Worm (Caenorhabditis elegans): Measurements from ENCODE around the gene pqn-41.
A peak's percentile ranks its signal among the peaks of the same experiment; 100 is the strongest.

Gene pqn-41

ce11 chrIII:1951388-1951787 lies 45.6 kb downstream of the pqn-41 start, which contains the start of gene F53A3.7 (continued):
- TF ChIP-seq hlh-11 (tag; optimal IDR thresholded peaks at IDR 0.05) (no peak), aha-1 (tag) (peak; percentile 81), nhr-11 (tag; optimal IDR thresholded peaks at IDR 0.05) (no peak), nhr-111 (GFP tag; optimal IDR thresholded peaks at IDR 0.05) (peak; percentile 60), lin-1 (GFP tag; IDR thresholded peaks at IDR 0.05) (0 out of 2 replicates have a peak, but pooled peaks have one; percentile 7), aly-2 (tag; optimal IDR thresholded peaks at IDR 0.05) (no peak), mes-2 (tag; optimal IDR thresholded peaks at IDR 0.05; ENCODE audit: poor library complexity, severe bottlenecking) (peak; percentile 6), saeg-2 (GFP tag; IDR thresholded peaks at IDR 0.05) (no peak), unc-39 (tag; optimal IDR thresholded peaks at IDR 0.05) (no peak), ama-1 (optimal IDR thresholded peaks at IDR 0.05) (peak; percentile 64), egl-43 (GFP tag; IDR thresholded peaks at IDR 0.05) (no peak), dmd-6 (GFP tag; IDR thresholded peaks at IDR 0.05) (no peak), zip-2 (tag; optimal IDR thresholded peaks at IDR 0.05) (no peak), attf-4 (tag; optimal IDR thresholded peaks at IDR 0.05) (no peak), ztf-7 (tag; optimal IDR thresholded peaks at IDR 0.05) (no peak), pha-4 (GFP tag; IDR thresholded peaks at IDR 0.05) (0 out of 2 replicates have a peak, but pooled peaks have one; percentile 49), pha-4 (tag; optimal IDR thresholded peaks at IDR 0.05) (no peak), lin-13 (GFP tag; optimal IDR thresholded peaks at IDR 0.05) (no peak), php-3 (GFP tag; IDR thresholded peaks at IDR 0.05) (no peak), nhr-76 (tag; optimal IDR thresholded peaks at IDR 0.05) (no peak), set-16 (GFP tag; IDR thresholded peaks at IDR 0.05) (no peak), nhr-237 (tag; optimal IDR thresholded peaks at IDR 0.05) (no peak), snpc-1.2 (GFP tag; IDR thresholded peaks at IDR 0.05) (peak; percentile 39; the same call in 1 of the 2 replicates), T20F7.1 (GFP tag; optimal IDR thresholded peaks at IDR 0.05) (peak; percentile 58), ceh-32 (tag; optimal IDR thresholded peaks at IDR 0.05; ENCODE audit: poor library complexity) (no peak), unc-62 (GFP tag; optimal IDR thresholded peaks at IDR 0.05 in 1 of 2) (no peak), unc-62 (tag; optimal IDR thresholded peaks at IDR 0.05) (no peak), zfp-3 (GFP tag; conservative IDR thresholded peaks at IDR 0.05) (peak; percentile 45; the same call in 1 of the 2 replicates), sdz-12 (GFP tag; optimal IDR thresholded peaks at IDR 0.05) (peak; percentile 63), arid-1 (GFP tag; conservative IDR thresholded peaks at IDR 0.05) (no peak), nhr-77 (tag; optimal IDR thresholded peaks at IDR 0.05) (no peak), nhr-41 (GFP tag; IDR thresholded peaks at IDR 0.05) (0 out of 2 replicates have a peak, but pooled peaks have one; percentile 11), nhr-48 (tag; optimal IDR thresholded peaks at IDR 0.05) (no peak), daf-16 (GFP tag; optimal IDR thresholded peaks at IDR 0.05) (no peak), daf-16 (tag; optimal IDR thresholded peaks at IDR 0.05) (peak; percentile 38), lin-29 (GFP tag; IDR thresholded peaks at IDR 0.05) (no peak), dmd-8 (GFP tag; IDR thresholded peaks at IDR 0.05) (no peak), daf-19 (GFP tag; conservative IDR thresholded peaks at IDR 0.05) (no peak), ceh-44 (GFP tag; IDR thresholded peaks at IDR 0.05) (no peak), D1046.2 (GFP tag; IDR thresholded peaks at IDR 0.05) (peak; percentile 61; the same call in 1 of the 2 replicates), nhr-25 (tag; optimal IDR thresholded peaks at IDR 0.05; ENCODE audit: borderline replicate concordance, insufficient read depth) (no peak), lin-38 (GFP tag; IDR thresholded peaks at IDR 0.05) (peak; percentile 67), dpl-1 (GFP tag; optimal IDR thresholded peaks at IDR 0.05) (no peak), nhr-6 (tag; optimal IDR thresholded peaks at IDR 0.05) (no peak), ceh-62 (tag; optimal IDR thresholded peaks at IDR 0.05) (no peak), lin-39 (tag; optimal IDR thresholded peaks at IDR 0.05) (no peak), nhr-42 (GFP tag; IDR thresholded peaks at IDR 0.05) (0 out of 2 replicates have a peak, but pooled peaks have one; percentile 60), nhr-10 (tag; optimal IDR thresholded peaks at IDR 0.05) (no peak), madf-5 (GFP tag; IDR thresholded peaks at IDR 0.05) (peak in 1 of 2 experiments; percentile 45; a peak in 1 of 4 replicates), rbr-2 (tag; optimal IDR thresholded peaks at IDR 0.05) (peak; percentile 9), zag-1 (tag; optimal IDR thresholded peaks at IDR 0.05) (no peak), dve-1 (tag; optimal IDR thresholded peaks at IDR 0.05; ENCODE audit: insufficient read depth) (peak; percentile 9), F37D6.2 (tag; optimal IDR thresholded peaks at IDR 0.05) (no peak)
